Fruit fly (Drosophila melanogaster): ENCODE data around the gene fne.

DNA sequence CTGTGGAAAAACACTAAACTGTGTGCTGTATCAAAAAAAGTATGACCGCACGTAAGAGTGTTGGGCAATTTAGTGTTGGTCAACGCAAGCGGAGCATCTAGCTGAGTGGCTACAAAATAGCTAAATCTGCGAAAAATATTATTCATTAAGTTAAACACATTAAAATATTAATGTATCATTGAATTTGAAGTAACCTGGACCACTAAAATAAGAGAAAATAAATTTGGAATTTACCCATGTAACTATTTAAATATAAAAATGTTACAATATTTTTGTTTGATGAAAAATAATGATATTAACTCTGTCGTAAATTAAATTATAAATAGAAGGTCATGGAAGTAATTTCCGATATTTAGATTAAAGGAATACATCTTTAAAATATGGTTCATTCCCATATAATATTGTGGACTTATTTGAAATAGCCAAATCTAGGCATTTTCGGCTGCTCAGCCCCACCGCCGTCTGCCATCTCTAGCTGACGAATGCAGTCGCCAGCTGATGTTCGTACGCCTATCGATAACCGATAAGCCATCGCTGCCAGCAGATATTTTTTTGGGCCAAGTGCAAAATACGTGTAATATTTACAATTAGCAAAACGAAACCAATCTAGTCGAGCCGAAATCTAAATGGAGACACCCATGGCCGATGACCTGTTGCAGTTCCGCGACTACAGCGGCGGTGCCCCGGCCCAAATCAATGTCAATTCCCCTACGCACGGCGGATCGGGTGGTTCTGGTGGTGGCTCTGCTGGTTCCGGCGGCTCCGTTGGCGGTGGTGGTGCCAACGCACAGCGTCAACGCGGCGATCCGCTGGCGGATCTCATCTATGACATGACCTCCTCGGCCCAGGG lies 7.5 kb upstream of the fne start, which contains the start of the genes Brms1 and CG4645:
- TF ChIP-seq dl (GFP tag; optimal IDR thresholded peaks at IDR 0.05; ENCODE audit: insufficient read depth in 1 of 2, partially characterized antibody in 2 of 2), result no peak
- TF ChIP-seq br (GFP tag; optimal IDR thresholded peaks at IDR 0.05), result peak; percentile 30
- TF ChIP-seq dsf (GFP tag; optimal IDR thresholded peaks at IDR 0.05; ENCODE audit: borderline replicate concordance), result peak; percentile 22
- TF ChIP-seq jim (GFP tag; optimal IDR thresholded peaks at IDR 0.05), result no peak
- no peak for TF ChIP-seq sage (GFP tag; optimal IDR thresholded peaks at IDR 0.05)
- no peak for TF ChIP-seq Vsx2 (GFP tag; optimal IDR thresholded peaks at IDR 0.05; ENCODE audit: partially characterized antibody)
- peak; percentile 21 for TF ChIP-seq Jra (GFP tag; optimal IDR thresholded peaks at IDR 0.05)
- no peak for TF ChIP-seq brk (GFP tag; optimal IDR thresholded peaks at IDR 0.05)
